Fruit fly (Drosophila melanogaster): ENCODE results near the gene CG7214.
"Not testable (repeated sequence)": the region's sequence is repeated elsewhere in the genome, so short reads cannot be mapped to it uniquely, and the experiment has no call there.

The CG7214 gene

DNA sequence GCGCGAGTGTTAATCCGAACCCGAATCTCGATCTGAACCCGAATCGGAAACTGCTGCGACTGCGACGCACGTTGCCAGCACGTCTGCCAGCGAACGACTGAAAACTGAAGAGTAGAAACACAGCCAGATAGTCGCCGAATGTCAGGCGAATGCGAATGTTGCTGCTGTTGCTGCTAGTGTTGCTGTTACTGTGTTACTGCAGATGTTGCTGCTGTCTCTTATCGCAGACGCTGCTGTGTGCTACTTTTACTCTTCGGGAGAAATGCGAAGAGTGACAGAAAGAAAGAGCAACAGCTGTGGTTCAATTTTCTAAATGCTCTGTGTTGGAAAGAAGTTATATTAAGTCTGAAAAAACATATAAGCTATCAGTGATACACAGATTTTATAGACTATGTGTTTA, 12.1 kb downstream of the CG7214 start, which contains the start of gene CG13796:
Gene CG13796 (minus strand): TSS at position 101 of the 400 bp plus-strand sequence.
- not testable (repeated sequence) for TF ChIP-seq CG5204 (GFP tag; optimal IDR thresholded peaks at IDR 0.05); CG33017 (tag; optimal IDR thresholded peaks at IDR 0.05); tj (GFP tag; optimal IDR thresholded peaks at IDR 0.05)

- TF ChIP-seq Clk (GFP tag; optimal IDR thresholded peaks at IDR 0.05) (no peak), Hr96 (GFP tag; optimal IDR thresholded peaks at IDR 0.05) (peak; percentile 46), CG33017 (tag; optimal IDR thresholded peaks at IDR 0.05) (peak; percentile 52), toe (GFP tag; optimal IDR thresholded peaks at IDR 0.05) (peak; percentile 6), CG12768 (GFP tag; optimal IDR thresholded peaks at IDR 0.05) (peak; percentile 54), CG11617 (GFP tag; optimal IDR thresholded peaks at IDR 0.05) (peak; percentile 13), Mnt (GFP tag; optimal IDR thresholded peaks at IDR 0.05) (no peak), pad (GFP tag; optimal IDR thresholded peaks at IDR 0.05) (peak; percentile 5), CG7045 (GFP tag; optimal IDR thresholded peaks at IDR 0.05) (peak; percentile 13), CG7101 (tag; optimal IDR thresholded peaks at IDR 0.05) (peak; percentile 51)
Observed at dm6 chr2L:7726268-7726997, 18.2 kb downstream of the CG7214 start, which contains the start of gene CG13795. Gene CG13795, minus strand, starts transcription at chr2L:7726298.

- TF ChIP-seq CG14711 (tag; optimal IDR thresholded peaks at IDR 0.05) (no peak), Mnt (GFP tag; optimal IDR thresholded peaks at IDR 0.05) (no peak), Crg-1 (GFP tag; optimal IDR thresholded peaks at IDR 0.05) (no peak), cnc (optimal IDR thresholded peaks at IDR 0.05) (no peak), toe (GFP tag; optimal IDR thresholded peaks at IDR 0.05) (no peak), Clk (GFP tag; optimal IDR thresholded peaks at IDR 0.05) (no peak), tj (GFP tag; optimal IDR thresholded peaks at IDR 0.05) (no peak), CG7045 (GFP tag; optimal IDR thresholded peaks at IDR 0.05) (no peak), CG33017 (tag; optimal IDR thresholded peaks at IDR 0.05) (peak; percentile 15), bab1 (GFP tag; optimal IDR thresholded peaks at IDR 0.05) (no peak), CG7101 (tag; optimal IDR thresholded peaks at IDR 0.05) (peak; percentile 21), kay (GFP tag; ENCODE audit: borderline replicate concordance) (peak; percentile 90)
Observed at dm6 chr2L:7722723-7723122, 21.9 kb downstream of the CG7214 start, which contains the start of gene CG13794. Gene CG13794, minus strand, starts transcription at chr2L:7722823.

DNA sequence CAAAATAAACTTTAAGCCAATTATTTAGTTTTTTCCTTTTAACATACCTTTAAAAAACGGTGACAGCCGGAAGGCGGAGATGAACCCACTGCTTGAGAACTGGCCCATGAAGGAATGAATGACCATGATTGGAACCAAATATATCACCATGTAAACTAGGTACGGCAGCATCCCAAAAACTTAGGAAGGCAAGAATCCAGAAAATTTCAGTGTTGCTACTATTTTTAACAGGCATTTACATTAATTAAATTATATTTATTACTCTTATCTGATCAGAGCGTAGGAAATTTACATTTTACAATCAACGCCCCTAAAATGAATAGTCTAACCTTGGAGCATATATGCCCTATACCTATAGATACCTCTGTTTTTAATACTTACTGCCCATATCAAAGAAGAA, 22.5 kb downstream of the CG7214 start:
- TF ChIP-seq CG14711 (tag; optimal IDR thresholded peaks at IDR 0.05), result no peak
- peak; percentile 69 for TF ChIP-seq kay (GFP tag; ENCODE audit: borderline replicate concordance)

DNA sequence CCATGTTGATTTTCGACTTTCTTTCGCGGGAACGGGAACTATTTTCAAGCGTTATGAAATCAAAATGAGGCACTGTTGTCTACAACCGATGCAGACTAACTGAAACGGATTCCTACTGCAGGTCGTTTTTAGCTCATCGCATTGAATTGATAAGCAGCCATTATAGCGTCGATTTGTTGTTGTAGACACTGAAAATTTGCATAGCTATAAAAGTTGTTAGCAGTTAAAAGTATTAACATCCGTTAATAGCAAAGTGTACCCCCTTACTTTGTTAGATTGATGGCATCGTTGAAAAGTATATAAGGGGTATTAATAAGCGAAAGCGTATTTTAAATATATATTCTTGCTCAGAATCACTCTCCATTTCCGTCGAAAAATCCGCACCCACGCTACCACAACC, 25.3 kb downstream of the CG7214 start, which contains the start of gene CG13793:
Gene CG13793 (minus strand): TSS at position 101 of the 400 bp plus-strand sequence.
- no peak for TF ChIP-seq ovo (GFP tag; optimal IDR thresholded peaks at IDR 0.05)
- peak; percentile 35 for TF ChIP-seq kay (GFP tag; ENCODE audit: borderline replicate concordance)
- TF ChIP-seq CG1620 (GFP tag; optimal IDR thresholded peaks at IDR 0.05), result no peak
- no peak for TF ChIP-seq CG33017 (tag; optimal IDR thresholded peaks at IDR 0.05)

dm6 chr2L:7716545-7716944, 28.1 kb downstream of the CG7214 start, which contains the start of gene CG33296:
Gene CG33296, minus strand, starts transcription at chr2L:7716645.
- no peak for TF ChIP-seq toe (GFP tag; optimal IDR thresholded peaks at IDR 0.05)
- no peak for TF ChIP-seq cic (GFP tag; optimal IDR thresholded peaks at IDR 0.05)
- no peak for TF ChIP-seq CG7101 (tag; optimal IDR thresholded peaks at IDR 0.05)
- no peak for TF ChIP-seq bab1 (GFP tag; optimal IDR thresholded peaks at IDR 0.05)

- TF ChIP-seq Hr96 (GFP tag; optimal IDR thresholded peaks at IDR 0.05) (no peak), CG7045 (GFP tag; optimal IDR thresholded peaks at IDR 0.05) (no peak), Crg-1 (GFP tag; optimal IDR thresholded peaks at IDR 0.05) (no peak), CG11617 (GFP tag; optimal IDR thresholded peaks at IDR 0.05) (no peak), CG1620 (GFP tag; optimal IDR thresholded peaks at IDR 0.05) (no peak), tj (GFP tag; optimal IDR thresholded peaks at IDR 0.05) (no peak), CG33017 (tag; optimal IDR thresholded peaks at IDR 0.05) (no peak), CG12768 (GFP tag; optimal IDR thresholded peaks at IDR 0.05) (no peak), cnc (optimal IDR thresholded peaks at IDR 0.05) (no peak), ovo (GFP tag; optimal IDR thresholded peaks at IDR 0.05) (no peak), CG14711 (tag; optimal IDR thresholded peaks at IDR 0.05) (no peak), pad (GFP tag; optimal IDR thresholded peaks at IDR 0.05) (no peak), toe (GFP tag; optimal IDR thresholded peaks at IDR 0.05) (no peak), bab1 (GFP tag; optimal IDR thresholded peaks at IDR 0.05) (no peak), CG5204 (GFP tag; optimal IDR thresholded peaks at IDR 0.05) (no peak), Clk (GFP tag; optimal IDR thresholded peaks at IDR 0.05) (no peak), CG7101 (tag; optimal IDR thresholded peaks at IDR 0.05) (no peak)
Observed at dm6 chr2L:7711034-7711685, 33.5 kb downstream of the CG7214 start.

All from whole organism, adult.